Fruit fly (Drosophila melanogaster): ENCODE results near the gene fabp.
A peak's percentile ranks its signal among the peaks of the same experiment; 100 is the strongest.

Gene fabp

DNA sequence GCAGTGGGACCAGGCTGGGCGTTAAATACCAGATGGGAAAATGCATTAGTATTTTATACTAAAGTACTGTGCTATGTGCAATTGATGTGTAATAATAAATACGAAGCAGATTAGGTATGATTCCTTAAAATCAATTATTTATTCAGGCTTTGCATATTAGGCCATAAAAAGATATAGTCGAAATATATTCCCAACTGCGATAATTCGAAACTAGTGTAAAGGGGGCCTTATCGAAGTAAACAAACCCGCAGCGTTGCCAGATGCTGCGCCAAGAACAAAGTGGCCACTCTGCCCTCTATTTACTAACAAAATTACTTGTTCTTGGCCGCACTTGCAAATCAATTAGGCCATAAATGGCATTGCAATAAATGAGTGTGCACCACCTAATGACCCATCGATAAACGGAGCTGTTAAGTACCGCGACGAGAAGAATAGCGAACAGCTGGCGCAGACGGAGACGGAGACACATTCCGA lies 9.3 kb downstream of the fabp start, which contains the start of gene CG10898 (continued):
- TF ChIP-seq Nf-YA (GFP tag; IDR thresholded peaks at IDR 0.05) (no peak), CG15479 (GFP tag; optimal IDR thresholded peaks at IDR 0.05) (no peak), vnd (GFP tag; IDR thresholded peaks at IDR 0.05; ENCODE audit: partially characterized antibody) (no peak), Nf-YC (tag; optimal IDR thresholded peaks at IDR 0.05) (peak; percentile 63), B-H2 (GFP tag; optimal IDR thresholded peaks at IDR 0.05) (peak; percentile 68), CG8388 (GFP tag; optimal IDR thresholded peaks at IDR 0.05) (peak; percentile 71), CG30403 (GFP tag; optimal IDR thresholded peaks at IDR 0.05) (peak; percentile 90), hbn (GFP tag; IDR thresholded peaks at IDR 0.05; ENCODE audit: partially characterized antibody) (no peak), da (GFP tag; optimal IDR thresholded peaks at IDR 0.05) (peak; percentile 41), CG7839 (tag; optimal IDR thresholded peaks at IDR 0.05) (peak; percentile 75), jumu (GFP tag; optimal IDR thresholded peaks at IDR 0.05) (peak; percentile 87), esg (GFP tag; conservative IDR thresholded peaks at IDR 0.05) (peak; percentile 81), lbe (GFP tag; optimal IDR thresholded peaks at IDR 0.05) (peak; percentile 36), ac (GFP tag; optimal IDR thresholded peaks at IDR 0.05) (no peak), unc-4 (GFP tag; IDR thresholded peaks at IDR 0.05; ENCODE audit: partially characterized antibody) (no peak), Tbp (GFP tag; optimal IDR thresholded peaks at IDR 0.05) (no peak), CG4730 (GFP tag; IDR thresholded peaks at IDR 0.05) (peak; percentile 84), CG12219 (GFP tag; optimal IDR thresholded peaks at IDR 0.05) (peak; percentile 63), CG11093 (GFP tag; IDR thresholded peaks at IDR 0.05) (peak; percentile 49; the same call in 1 of the 3 replicates), knrl (GFP tag; IDR thresholded peaks at IDR 0.05; ENCODE audit: partially characterized antibody) (peak; percentile 52; the same call in 2 of the 3 replicates), tio (GFP tag; optimal IDR thresholded peaks at IDR 0.05) (peak; percentile 64), CG12942 (GFP tag; optimal IDR thresholded peaks at IDR 0.05) (peak; percentile 83), pan (optimal IDR thresholded peaks at IDR 0.05) (no peak), pan (GFP tag; optimal IDR thresholded peaks at IDR 0.05 in 1 of 2, IDR thresholded peaks at IDR 0.05 in 1 of 2) (peak in 1 of 2 experiments; percentile 91), CG12659 (GFP tag; optimal IDR thresholded peaks at IDR 0.05) (peak; percentile 91), E2f1 (GFP tag; IDR thresholded peaks at IDR 0.05) (peak; percentile 87), gcm2 (GFP tag; optimal IDR thresholded peaks at IDR 0.05) (no peak), HHEX (GFP tag; optimal IDR thresholded peaks at IDR 0.05) (peak; percentile 67), usp (GFP tag; optimal IDR thresholded peaks at IDR 0.05) (no peak), Bteb2 (GFP tag; optimal IDR thresholded peaks at IDR 0.05) (peak; percentile 86), Dref (GFP tag; IDR thresholded peaks at IDR 0.05) (peak; percentile 50), CG13123 (GFP tag; optimal IDR thresholded peaks at IDR 0.05) (peak; percentile 78), CG1792 (GFP tag; optimal IDR thresholded peaks at IDR 0.05) (peak; percentile 86), Sox102F (GFP tag; optimal IDR thresholded peaks at IDR 0.05) (peak; percentile 86), Xrp1 (GFP tag; IDR thresholded peaks at IDR 0.05) (peak; percentile 89), Hr78 (GFP tag; optimal IDR thresholded peaks at IDR 0.05) (no peak), tgo (GFP tag; IDR thresholded peaks at IDR 0.05) (peak; percentile 83), CG7987 (GFP tag; optimal IDR thresholded peaks at IDR 0.05) (peak; percentile 69), CG1647 (GFP tag; optimal IDR thresholded peaks at IDR 0.05) (peak; percentile 87), dysf (GFP tag; IDR thresholded peaks at IDR 0.05) (peak; percentile 84), bab2 (GFP tag; optimal IDR thresholded peaks at IDR 0.05) (peak; percentile 88), CG10543 (GFP tag; optimal IDR thresholded peaks at IDR 0.05) (peak; percentile 52), pnt (GFP tag; optimal IDR thresholded peaks at IDR 0.05) (peak; percentile 87), HLH54F (GFP tag; optimal IDR thresholded peaks at IDR 0.05) (peak; percentile 82), Hr51 (GFP tag; optimal IDR thresholded peaks at IDR 0.05) (peak; percentile 77 to 84), ato (GFP tag; IDR thresholded peaks at IDR 0.05; ENCODE audit: partially characterized antibody) (0 out of 2 replicates have a peak, but pooled peaks have one; percentile 17), CG1233 (GFP tag; optimal IDR thresholded peaks at IDR 0.05) (peak; percentile 66), CG6765 (GFP tag; optimal IDR thresholded peaks at IDR 0.05) (peak; percentile 48), CG18262 (tag; optimal IDR thresholded peaks at IDR 0.05) (peak; percentile 73), CG12155 (GFP tag; optimal IDR thresholded peaks at IDR 0.05) (peak; percentile 87)
